Worm (Caenorhabditis elegans) whole organism, early embryonic: ENCODE results near the gene tofu-1.
A peak's percentile ranks its signal among the peaks of the same experiment; 100 is the strongest.

Experiments
- B0310.2 ChIP-seq: sonication (generic microtip); optimal IDR thresholded peaks from 2 replicates; lab custom pipeline; 2016; ENCODE audit warnings: mild to moderate bottlenecking, missing genetic modification characterization, missing compliant biosample characterization
- F13C5.2 ChIP-seq: sonication (generic microtip); optimal IDR thresholded peaks from 2 replicates; lab custom pipeline; 2017; ENCODE audit warnings: mild to moderate bottlenecking, missing genetic modification characterization, inconsistent platforms, missing compliant biosample characterization
- aly-1 ChIP-seq: sonication (generic microtip); optimal IDR thresholded peaks from 2 replicates; lab custom pipeline; 2016; ENCODE audit warnings: missing genetic modification characterization, missing compliant biosample characterization
- ama-1 ChIP-seq: fragments of 150-350 bp; optimal IDR thresholded peaks from 2 replicates; lab custom pipeline; 2014
- ceh-13 ChIP-seq: fragments of 200-800 bp; sonication (Bioruptor generic); optimal IDR thresholded peaks from 2 replicates; lab custom pipeline; 2018; ENCODE audit warnings: mild to moderate bottlenecking, missing genetic modification characterization, missing compliant biosample characterization
- ceh-36 ChIP-seq: sonication (generic microtip); optimal IDR thresholded peaks from 2 replicates; lab custom pipeline; 2016; ENCODE audit warnings: missing genetic modification characterization, inconsistent platforms, missing compliant biosample characterization
- ets-7 ChIP-seq: sonication (generic microtip); optimal IDR thresholded peaks from 2 replicates; lab custom pipeline; 2016; ENCODE audit warnings: missing genotype, missing genetic modification characterization, missing compliant biosample characterization
- flt-1 ChIP-seq: fragments of 200-800 bp; sonication (Bioruptor generic); IDR thresholded peaks from 2 replicates; pipeline ENCODE4 v1.3.6; 2022; ENCODE audit warnings: missing genetic modification characterization, missing compliant biosample characterization
- hmbx-1 ChIP-seq: sonication (generic microtip); optimal IDR thresholded peaks from 2 replicates; lab custom pipeline; 2016; ENCODE audit warnings: mild to moderate bottlenecking, missing genetic modification characterization, missing compliant biosample characterization
- hmg-4 ChIP-seq: fragments of 200-800 bp; sonication (Bioruptor generic); optimal IDR thresholded peaks from 2 replicates; lab custom pipeline; 2018; ENCODE audit warnings: mild to moderate bottlenecking, missing genetic modification characterization, missing compliant biosample characterization
- hnd-1 ChIP-seq: sonication (generic microtip); optimal IDR thresholded peaks from 2 replicates; lab custom pipeline; 2016; ENCODE audit warnings: missing genetic modification characterization, missing compliant biosample characterization
- pes-1 ChIP-seq: fragments of 200-800 bp; sonication (Bioruptor generic); IDR thresholded peaks from 2 replicates; pipeline ENCODE4 v1.3.6; 2022; ENCODE audit warnings: missing genetic modification reagents, missing genetic modification characterization, missing compliant biosample characterization
- scrt-1 ChIP-seq: fragments of 200-800 bp; sonication (Bioruptor generic); IDR thresholded peaks from 2 replicates; pipeline ENCODE4 v1.3.6; 2022; ENCODE audit warnings: missing genetic modification characterization, missing compliant biosample characterization
- sea-1 ChIP-seq: fragments of 200-800 bp; sonication (Bioruptor generic); conservative IDR thresholded peaks from 2 replicates; pipeline ENCODE4 v1.3.6; 2022; ENCODE audit warnings: missing genetic modification characterization, missing compliant biosample characterization
- tbx-11 ChIP-seq: fragments of 200-800 bp; sonication (Bioruptor generic); IDR thresholded peaks from 2 replicates; pipeline ENCODE4 v1.3.6; 2022; ENCODE audit warnings: missing genetic modification characterization, missing compliant biosample characterization
- tbx-37 ChIP-seq: fragments of 200-800 bp; sonication (Bioruptor generic); conservative IDR thresholded peaks from 2 replicates; pipeline ENCODE4 v1.3.6; 2022; ENCODE audit warnings: missing genetic modification reagents, missing genetic modification characterization, missing compliant biosample characterization
- tra-4 ChIP-seq: sonication (generic microtip); optimal IDR thresholded peaks from 2 replicates; lab custom pipeline; 2017; ENCODE audit warnings: missing genetic modification characterization, missing compliant biosample characterization

tofu-1 gene

DNA sequence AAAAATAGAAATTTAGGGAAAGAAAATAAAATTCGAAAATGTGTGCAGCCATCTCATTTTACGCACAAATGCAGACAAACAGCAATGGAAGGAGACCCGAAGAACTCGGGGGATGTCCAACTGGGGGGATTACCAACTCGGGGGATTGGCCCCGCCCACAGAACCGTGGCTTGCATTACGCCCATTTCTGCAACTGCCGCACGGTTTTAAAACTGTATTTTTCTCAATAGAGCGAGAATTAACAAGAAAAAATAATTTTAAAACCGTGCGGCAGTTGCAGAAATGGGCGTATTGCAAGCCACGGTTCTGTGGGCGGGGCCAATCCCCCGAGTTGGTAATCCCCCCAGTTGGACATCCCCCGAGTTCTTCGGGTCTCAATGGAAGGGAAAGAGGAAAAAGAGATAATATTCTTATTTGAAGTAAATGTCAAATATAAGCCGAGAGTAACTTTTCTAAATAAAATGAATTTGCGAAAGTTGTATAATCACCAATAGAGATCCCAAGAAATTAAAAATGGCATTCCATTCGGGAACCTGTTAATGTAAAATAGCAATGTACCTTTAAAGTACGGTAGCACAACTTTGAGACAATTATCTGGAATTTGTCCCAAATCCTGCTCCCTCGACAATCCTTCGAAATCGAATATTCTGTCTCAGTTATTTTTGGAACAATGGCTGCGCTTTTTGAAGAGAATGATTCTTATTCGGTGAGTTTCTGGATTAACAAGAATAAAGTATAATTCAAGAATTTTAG lies at the start of gene tofu-1, which contains the start of gene ruvb-1:
tofu-1 (plus strand) TSS at position 417 of the 753 bp plus-strand sequence.
ruvb-1 (minus strand) TSS at position 72 of the 753 bp plus-strand sequence.
- TF ChIP-seq tbx-37 (GFP tag; lab: Robert Waterston, UW) (peak; percentile 31; the same call in 1 of the 2 replicates), ceh-36 (tag; lab: Kevin White, UChicago) (peak; percentile 39), sea-1 (GFP tag; lab: Robert Waterston, UW) (0 out of 2 replicates have a peak, but pooled peaks have one; percentile 46), F13C5.2 (tag; lab: Kevin White, UChicago) (peak; percentile 21)

ce11 chrV:9937435-9937834 lies 43.5 kb upstream of the tofu-1 start, which contains the start of gene srj-33:
Gene srj-33, minus strand, starts transcription at chrV:9937535.
- no peak for TF ChIP-seq hmg-4 (GFP tag; lab: Kevin White, UChicago)
- no peak for TF ChIP-seq tra-4
- no peak for TF ChIP-seq F13C5.2 (tag; lab: Kevin White, UChicago)
- no peak for TF ChIP-seq tbx-11 (GFP tag; lab: Robert Waterston, UW)
- no peak for TF ChIP-seq ceh-36 (tag; lab: Kevin White, UChicago)
- no peak for TF ChIP-seq sea-1 (GFP tag; lab: Robert Waterston, UW)
- TF ChIP-seq flt-1 = no peak
- TF ChIP-seq hmbx-1 (tag; lab: Kevin White, UChicago) = no peak

ce11 chrV:9943039-9943438 lies 37.9 kb upstream of the tofu-1 start, which contains the start of gene fipr-12:
Gene fipr-12, plus strand, starts transcription at chrV:9943339.
- TF ChIP-seq tbx-11 (GFP tag; lab: Robert Waterston, UW) (no peak), F13C5.2 (tag; lab: Kevin White, UChicago) (no peak), ama-1 (lab: Kevin White, UChicago) (no peak), hnd-1 (tag; lab: Kevin White, UChicago) (no peak), B0310.2 (tag; lab: Kevin White, UChicago) (no peak), flt-1 (no peak), tra-4 (no peak), scrt-1 (no peak), aly-1 (no peak), ceh-13 (no peak), tbx-37 (GFP tag; lab: Robert Waterston, UW) (no peak), hmbx-1 (tag; lab: Kevin White, UChicago) (no peak)

- TF ChIP-seq F13C5.2 (tag; lab: Kevin White, UChicago) (no peak), aly-1 (no peak), B0310.2 (tag; lab: Kevin White, UChicago) (no peak), sea-1 (GFP tag; lab: Robert Waterston, UW) (no peak), tra-4 (no peak), hmbx-1 (tag; lab: Kevin White, UChicago) (no peak), hnd-1 (tag; lab: Kevin White, UChicago) (no peak), ets-7 (tag; lab: Kevin White, UChicago) (no peak), scrt-1 (no peak), pes-1 (GFP tag; lab: Robert Waterston, UW) (no peak), ama-1 (lab: Kevin White, UChicago) (no peak), tbx-37 (GFP tag; lab: Robert Waterston, UW) (no peak), flt-1 (no peak), ceh-36 (tag; lab: Kevin White, UChicago) (no peak)
These were observed 36.9 kb upstream of the tofu-1 start, which contains the start of gene sre-28 for ce11 chrV:9944093-9944492. Gene sre-28, plus strand, starts transcription at chrV:9944393.

DNA sequence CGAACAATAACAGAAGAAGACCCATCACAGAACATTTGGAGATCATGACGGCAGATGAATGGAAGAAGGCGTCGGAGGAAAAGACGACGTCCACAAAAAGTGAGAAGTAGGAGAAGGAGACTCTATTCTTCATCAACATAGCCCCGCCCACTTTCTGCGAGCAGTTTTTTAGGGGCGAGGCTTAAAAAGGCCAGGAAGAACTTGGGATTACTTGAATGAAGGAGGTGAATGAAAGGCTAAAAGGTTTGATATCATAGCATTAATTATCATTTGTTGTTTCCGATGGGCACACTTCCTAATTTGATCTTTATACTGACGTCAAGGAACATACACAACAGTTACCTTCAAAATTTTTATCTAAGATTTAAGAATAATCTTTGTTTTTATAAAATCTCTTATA lies 32.1 kb upstream of the tofu-1 start, which contains the start of gene nlp-58:
nlp-58 (minus strand) TSS at position 101 of the 400 bp plus-strand sequence.
- no peak for TF ChIP-seq sea-1 (GFP tag; lab: Robert Waterston, UW)

ce11 chrV:9950861-9951260 lies 30.1 kb upstream of the tofu-1 start, which contains the start of gene ttr-46:
Gene ttr-46, plus strand, starts transcription at chrV:9951233.
- TF ChIP-seq ceh-36 (tag; lab: Kevin White, UChicago) = no peak
- TF ChIP-seq tra-4 = no peak
- no peak for TF ChIP-seq ets-7 (tag; lab: Kevin White, UChicago)
- no peak for TF ChIP-seq F13C5.2 (tag; lab: Kevin White, UChicago)
- TF ChIP-seq pes-1 (GFP tag; lab: Robert Waterston, UW) = no peak
- no peak for TF ChIP-seq scrt-1
- TF ChIP-seq flt-1 = no peak
- no peak for TF ChIP-seq sea-1 (GFP tag; lab: Robert Waterston, UW)
- no peak for TF ChIP-seq ama-1 (lab: Kevin White, UChicago)
- TF ChIP-seq aly-1 = no peak

ce11 chrV:9952396-9952795 lies 28.6 kb upstream of the tofu-1 start, which contains the start of gene mam-5:
Gene mam-5, plus strand, starts transcription at chrV:9952699.
- TF ChIP-seq B0310.2 (tag; lab: Kevin White, UChicago) (no peak), F13C5.2 (tag; lab: Kevin White, UChicago) (no peak)

- TF ChIP-seq B0310.2 (tag; lab: Kevin White, UChicago) (no peak), sea-1 (GFP tag; lab: Robert Waterston, UW) (no peak), tbx-37 (GFP tag; lab: Robert Waterston, UW) (no peak), ceh-13 (no peak), tra-4 (no peak), hmbx-1 (tag; lab: Kevin White, UChicago) (no peak), ets-7 (tag; lab: Kevin White, UChicago) (no peak), F13C5.2 (tag; lab: Kevin White, UChicago) (no peak)
These were observed 22.7 kb upstream of the tofu-1 start, which contains the start of gene anmt-3 for ce11 chrV:9958231-9958630. Gene anmt-3, minus strand, starts transcription at chrV:9958331.
